Fruit fly (Drosophila melanogaster) whole organism, embryonic: ENCODE results near the gene red.

Source experiments
- CG1024 ChIP-seq: fragments of 200-800 bp; sonication (Bioruptor generic); IDR thresholded peaks from 2 replicates; pipeline ENCODE4 v1.3.6; 2022; ENCODE audit warnings: missing biosample characterization, missing genetic modification characterization
- CG10462 ChIP-seq: fragments of 200-800 bp; sonication (Bioruptor generic); optimal IDR thresholded peaks from 2 replicates; lab custom pipeline; 2016; ENCODE audit warnings: missing biosample characterization, missing genetic modification characterization
- CG12155 ChIP-seq: fragments of 200-800 bp; sonication (Bioruptor generic); optimal IDR thresholded peaks from 3 replicates; lab custom pipeline; 2016; ENCODE audit warnings: missing biosample characterization, missing genetic modification characterization
- CG12769 ChIP-seq: fragments of 200-800 bp; sonication (Bioruptor generic); optimal IDR thresholded peaks from 2 replicates; lab custom pipeline; 2019; ENCODE audit warnings: missing biosample characterization, mild to moderate bottlenecking, missing genetic modification characterization, moderate library complexity
- CG12942 ChIP-seq: fragments of 200-800 bp; sonication (Bioruptor generic); optimal IDR thresholded peaks from 3 replicates; lab custom pipeline; 2016; ENCODE audit warnings: missing biosample characterization, missing genetic modification characterization
- CG13775 ChIP-seq: fragments of 200-800 bp; sonication (Bioruptor generic); optimal IDR thresholded peaks from 3 replicates; lab custom pipeline; 2017; ENCODE audit warnings: missing biosample characterization, mild to moderate bottlenecking, missing genetic modification characterization
- CG13894 ChIP-seq: fragments of 200-800 bp; sonication (Bioruptor generic); optimal IDR thresholded peaks from 3 replicates; lab custom pipeline; 2018; ENCODE audit warnings: missing biosample characterization, mild to moderate bottlenecking, missing genetic modification characterization, moderate library complexity
- CG14710 ChIP-seq: fragments of 200-800 bp; sonication (Bioruptor generic); optimal IDR thresholded peaks from 3 replicates; lab custom pipeline; 2019; ENCODE audit warnings: missing biosample characterization, mild to moderate bottlenecking, missing genetic modification characterization, moderate library complexity
- CG17361 ChIP-seq: fragments of 200-800 bp; sonication (Bioruptor generic); IDR thresholded peaks from 3 replicates; pipeline ENCODE4 v1.3.6; 2022; ENCODE audit warnings: missing biosample characterization, missing genetic modification characterization
- CG17385 ChIP-seq: fragments of 200-800 bp; sonication (Bioruptor generic); optimal IDR thresholded peaks from 3 replicates; lab custom pipeline; 2018; ENCODE audit warnings: missing biosample characterization, mild to moderate bottlenecking, missing genetic modification characterization
- CG17829 ChIP-seq: fragments of 200-800 bp; optimal IDR thresholded peaks from 2 replicates; lab custom pipeline; 2019; ENCODE audit warnings: missing biosample characterization, mild to moderate bottlenecking, missing genetic modification characterization, moderate library complexity
- CG1792 ChIP-seq: fragments of 200-800 bp; sonication (Bioruptor generic); optimal IDR thresholded peaks from 2 replicates; lab custom pipeline; 2016; ENCODE audit warnings: missing biosample characterization, missing genetic modification characterization
- CG2129 ChIP-seq: fragments of 200-800 bp; sonication (Bioruptor generic); IDR thresholded peaks from 2 replicates; pipeline ENCODE4 v1.3.6; 2022; ENCODE audit warnings: missing biosample characterization, missing genetic modification characterization; ENCODE audit not compliant: partially characterized antibody
- CG33213 ChIP-seq: fragments of 200-800 bp; sonication (Bioruptor generic); optimal IDR thresholded peaks from 3 replicates; lab custom pipeline; 2016; ENCODE audit warnings: missing biosample characterization, missing genetic modification characterization
- CG3838 ChIP-seq: fragments of 200-800 bp; sonication (Bioruptor generic); optimal IDR thresholded peaks from 3 replicates; lab custom pipeline; 2016; ENCODE audit warnings: missing biosample characterization, missing genetic modification characterization
- CG6689 ChIP-seq: fragments of 200-800 bp; sonication (Bioruptor generic); IDR thresholded peaks from 2 replicates; pipeline ENCODE4 v1.3.6; 2022; ENCODE audit warnings: missing biosample characterization, missing genetic modification characterization
- CG8765 ChIP-seq: fragments of 200-800 bp; sonication (Bioruptor generic); IDR thresholded peaks from 2 replicates; pipeline ENCODE4 v1.3.6; 2022; ENCODE audit warnings: missing biosample characterization, missing genetic modification characterization
- CG9727 ChIP-seq: fragments of 200-800 bp; sonication (Bioruptor generic); optimal IDR thresholded peaks from 3 replicates; lab custom pipeline; 2017; ENCODE audit warnings: missing biosample characterization, mild to moderate bottlenecking, missing genetic modification characterization
- Dfd ChIP-seq, 2 experiments: fragments of >200 bp; optimal IDR thresholded peaks; 2 replicates each; lab custom pipeline; 2017; ENCODE audit warnings: missing biosample characterization in 2 of 2, missing genetic modification characterization in 2 of 2
- E2f1 ChIP-seq: fragments of 200-800 bp; sonication (Bioruptor generic); IDR thresholded peaks from 2 replicates; pipeline ENCODE4 v1.3.6; 2022; ENCODE audit warnings: missing biosample characterization, missing genetic modification characterization
- Gsc ChIP-seq: fragments of 200-800 bp; sonication (Bioruptor generic); IDR thresholded peaks from 2 replicates; pipeline ENCODE4 v1.3.6; 2022; ENCODE audit warnings: missing biosample characterization, missing genetic modification characterization
- HLHmδ ChIP-seq: fragments of 200-800 bp; sonication (Bioruptor generic); optimal IDR thresholded peaks from 2 replicates; lab custom pipeline; 2018; ENCODE audit warnings: missing biosample characterization, mild to moderate bottlenecking, missing genetic modification characterization, moderate library complexity
- Jarid2 ChIP-seq: fragments of 200-800 bp; sonication (Bioruptor generic); optimal IDR thresholded peaks from 3 replicates; lab custom pipeline; 2017; ENCODE audit warnings: mild to moderate bottlenecking, missing biosample characterization, missing genetic modification reagents, missing genetic modification characterization
- Lhr ChIP-seq: fragments of 200-800 bp; sonication (Bioruptor generic); optimal IDR thresholded peaks from 3 replicates; lab custom pipeline; 2017; ENCODE audit warnings: mild to moderate bottlenecking, missing biosample characterization, missing genetic modification reagents, missing genetic modification characterization
- MESR4 ChIP-seq: fragments of 200-800 bp; sonication (Bioruptor generic); optimal IDR thresholded peaks from 2 replicates; lab custom pipeline; 2018; ENCODE audit warnings: missing biosample characterization, mild to moderate bottlenecking, missing genetic modification characterization, moderate library complexity
- Poxn ChIP-seq: fragments of 200-800 bp; sonication (Bioruptor generic); IDR thresholded peaks from 2 replicates; pipeline ENCODE4 v1.3.6; 2022; ENCODE audit warnings: missing biosample characterization, missing genetic modification characterization
- Sox100B ChIP-seq: fragments of 200-800 bp; sonication (Bioruptor generic); optimal IDR thresholded peaks from 3 replicates; lab custom pipeline; 2018; ENCODE audit warnings: missing biosample characterization, mild to moderate bottlenecking, missing genetic modification characterization
- YL-1 ChIP-seq: fragments of 200-800 bp; sonication (Bioruptor generic); optimal IDR thresholded peaks from 3 replicates; lab custom pipeline; 2017; ENCODE audit warnings: missing biosample characterization, mild to moderate bottlenecking, missing genetic modification characterization
- al ChIP-seq: fragments of 200-800 bp; sonication (Bioruptor generic); IDR thresholded peaks from 2 replicates; pipeline ENCODE4 v1.3.6; 2022; ENCODE audit warnings: missing biosample characterization, missing genetic modification characterization
- corto ChIP-seq: fragments of 200-800 bp; sonication (Bioruptor generic); optimal IDR thresholded peaks from 2 replicates; lab custom pipeline; 2016; ENCODE audit warnings: missing biosample characterization, mild to moderate bottlenecking, missing genetic modification characterization, moderate library complexity
- fd3F ChIP-seq: fragments of 200-800 bp; sonication (Bioruptor generic); optimal IDR thresholded peaks from 2 replicates; lab custom pipeline; 2018; ENCODE audit warnings: missing biosample characterization, mild to moderate bottlenecking, missing genetic modification characterization, moderate library complexity
- fd96Cb ChIP-seq: fragments of 200-800 bp; sonication (Bioruptor generic); optimal IDR thresholded peaks from 2 replicates; lab custom pipeline; 2018; ENCODE audit warnings: missing biosample characterization, mild to moderate bottlenecking, missing genetic modification characterization, moderate library complexity
- fru ChIP-seq: fragments of >200 bp; optimal IDR thresholded peaks from 2 replicates; lab custom pipeline; 2017
- ham ChIP-seq: fragments of 200-800 bp; sonication (Bioruptor generic); IDR thresholded peaks from 2 replicates; pipeline ENCODE4 v1.3.6; 2022; ENCODE audit warnings: missing biosample characterization, missing genetic modification characterization
- inv ChIP-seq: fragments of 200-800 bp; sonication (Bioruptor generic); IDR thresholded peaks from 2 replicates; pipeline ENCODE4 v1.3.6; 2022; ENCODE audit warnings: missing biosample characterization, missing genetic modification characterization; ENCODE audit not compliant: partially characterized antibody
- ken ChIP-seq: fragments of 200-800 bp; sonication (Bioruptor generic); IDR thresholded peaks from 3 replicates; pipeline ENCODE4 v1.3.6; 2022; ENCODE audit warnings: missing biosample characterization, missing genetic modification characterization
- org-1 ChIP-seq: fragments of 200-800 bp; sonication (Bioruptor generic); optimal IDR thresholded peaks from 2 replicates; lab custom pipeline; 2017; ENCODE audit warnings: missing biosample characterization, missing genetic modification characterization
- pan ChIP-seq, 4 experiments: fragments of >200 bp in 3 of 4; fragments of 200-800 bp in 1 of 4; sonication (Bioruptor generic) in 1 of 4; optimal IDR thresholded peaks in 3 of 4; IDR thresholded peaks in 1 of 4; 2 replicates each; pipeline versions ENCODE4 v1.3.6 to Lab custom; 2017 to 2022; ENCODE audit warnings: missing biosample characterization in 2 of 4, missing genetic modification characterization in 2 of 4, mixed read lengths in 1 of 4
- pb ChIP-seq: fragments of 200-800 bp; sonication (Bioruptor generic); optimal IDR thresholded peaks from 3 replicates; lab custom pipeline; 2016; ENCODE audit warnings: missing biosample characterization, missing genetic modification characterization
- pho ChIP-seq: fragments of 200-800 bp; sonication (Bioruptor generic); optimal IDR thresholded peaks from 2 replicates; lab custom pipeline; 2016; ENCODE audit warnings: missing biosample characterization, missing genetic modification characterization
- seq ChIP-seq: fragments of 200-800 bp; sonication (Bioruptor generic); IDR thresholded peaks from 2 replicates; pipeline ENCODE4 v1.3.6; 2022; ENCODE audit warnings: missing biosample characterization, missing genetic modification characterization
- sim ChIP-seq: fragments of 200-800 bp; sonication (Bioruptor generic); IDR thresholded peaks from 2 replicates; pipeline ENCODE4 v1.3.6; 2022; ENCODE audit warnings: missing biosample characterization, missing genetic modification characterization
- slbo ChIP-seq: fragments of 200-800 bp; sonication (Bioruptor generic); IDR thresholded peaks from 2 replicates; pipeline ENCODE4 v1.3.6; 2022; ENCODE audit warnings: missing biosample characterization, missing genetic modification characterization
- so ChIP-seq: fragments of 200-800 bp; sonication (Bioruptor generic); IDR thresholded peaks from 3 replicates; pipeline ENCODE4 v1.3.6; 2022; ENCODE audit warnings: missing biosample characterization, missing genetic modification characterization
- stc ChIP-seq: fragments of 200-800 bp; sonication (Bioruptor generic); IDR thresholded peaks from 2 replicates; pipeline ENCODE4 v1.3.6; 2022; ENCODE audit warnings: missing biosample characterization, missing genetic modification characterization
- ttk ChIP-seq: fragments of 200-800 bp; sonication (Bioruptor generic); IDR thresholded peaks from 2 replicates; pipeline ENCODE4 v2.1.2; 2022; ENCODE audit warnings: missing biosample characterization, missing genetic modification characterization
- tx ChIP-seq: fragments of 200-800 bp; sonication (Bioruptor generic); optimal IDR thresholded peaks from 2 replicates; lab custom pipeline; 2016; ENCODE audit warnings: missing biosample characterization, missing genetic modification characterization
- unpg ChIP-seq: fragments of 200-800 bp; sonication (Bioruptor generic); optimal IDR thresholded peaks from 3 replicates; lab custom pipeline; 2018; ENCODE audit warnings: missing biosample characterization, mild to moderate bottlenecking, missing genetic modification characterization, moderate library complexity
- usp ChIP-seq: fragments of >200 bp; optimal IDR thresholded peaks from 2 replicates; lab custom pipeline; 2017; ENCODE audit warnings: missing biosample characterization, missing genetic modification characterization
- vfl ChIP-seq: fragments of 200-800 bp; sonication (Bioruptor generic); optimal IDR thresholded peaks from 2 replicates; lab custom pipeline; 2016; ENCODE audit warnings: missing biosample characterization, missing genetic modification characterization

Gene red

DNA sequence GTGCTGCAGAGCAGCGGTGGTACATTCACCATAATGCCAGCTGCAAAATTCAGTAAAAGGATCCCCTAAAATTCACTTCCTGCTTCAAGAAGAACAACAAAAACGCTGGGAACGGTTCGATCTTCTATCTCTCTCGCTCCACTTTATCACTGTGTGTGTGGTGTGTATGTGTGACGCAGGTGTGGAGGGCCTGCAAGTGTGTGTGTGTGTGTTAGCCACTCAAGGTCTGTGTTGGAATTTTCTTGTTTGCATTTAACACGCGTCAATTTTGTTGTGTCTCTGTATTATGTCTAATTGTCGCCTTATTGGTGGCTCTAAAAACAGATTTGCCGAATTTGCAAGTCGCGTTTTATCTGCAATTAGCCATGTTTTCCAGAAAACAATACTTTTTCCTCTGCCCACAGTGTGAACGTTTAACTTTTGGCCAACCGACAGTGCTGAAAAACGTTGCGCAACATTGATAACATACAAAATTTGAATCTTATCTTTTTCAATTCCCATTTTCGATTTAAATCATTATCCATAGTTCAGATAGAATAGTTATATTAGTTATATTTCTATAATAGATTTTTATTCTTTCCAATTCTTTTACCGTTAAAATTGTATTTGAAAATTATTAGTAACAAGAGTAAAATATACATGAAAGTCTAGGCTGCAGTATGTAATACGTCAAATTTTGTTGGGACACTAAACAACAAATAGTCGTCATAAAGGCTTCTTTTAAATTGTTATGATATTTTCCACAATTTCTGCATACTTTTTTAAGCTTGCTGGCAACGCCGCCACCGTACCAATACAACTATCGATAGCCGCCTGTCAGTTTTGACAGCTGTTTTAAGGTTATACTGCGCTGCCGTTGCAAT is 37.6 kb downstream of the red start, which contains the start of the genes Afti and ATPsynE (continued):
- TF ChIP-seq E2f1 (GFP tag; lab: Robert Waterston, UW) (no peak), pho (GFP tag; lab: Kevin White, UChicago) (peak; percentile 68), CG9727 (GFP tag; lab: Kevin White, UChicago) (peak; percentile 71), fd96Cb (tag; lab: Kevin White, UChicago) (peak; percentile 63), al (GFP tag; lab: Robert Waterston, UW) (peak; percentile 63), ham (peak; percentile 55; the same call in 1 of the 2 replicates), CG33213 (GFP tag; lab: Kevin White, UChicago) (peak; percentile 50), stc (GFP tag; lab: Robert Waterston, UW) (peak; percentile 59), Dfd (GFP tag; optimal IDR thresholded peaks at IDR 0.05; lab: Kevin White, UChicago) (no peak), ken (GFP tag; lab: Robert Waterston, UW) (peak; percentile 76), sim (GFP tag; lab: Robert Waterston, UW) (no peak), fd3F (GFP tag; lab: Kevin White, UChicago) (peak; percentile 62), pan (optimal IDR thresholded peaks at IDR 0.05; lab: Kevin White, UChicago) (no peak), pan (GFP tag; optimal IDR thresholded peaks at IDR 0.05 in 1 of 2, IDR thresholded peaks at IDR 0.05 in 1 of 2) (peak in 1 of 2 experiments; percentile 78), tx (peak; percentile 19), ttk (GFP tag; lab: Robert Waterston, UW) (peak; percentile 72), CG17829 (tag; lab: Kevin White, UChicago) (peak; percentile 73), CG6689 (peak; percentile 54), CG17385 (GFP tag; lab: Kevin White, UChicago) (peak; percentile 52), usp (GFP tag; lab: Kevin White, UChicago) (no peak), slbo (GFP tag; lab: Robert Waterston, UW) (peak; percentile 87), Jarid2 (GFP tag; lab: Kevin White, UChicago) (no peak), CG8765 (GFP tag; lab: Robert Waterston, UW) (no peak), seq (GFP tag; lab: Robert Waterston, UW) (no peak; the same call in 1 of the 2 replicates), unpg (GFP tag; lab: Kevin White, UChicago) (no peak), CG3838 (no peak), inv (peak; percentile 65), CG14710 (tag; lab: Kevin White, UChicago) (peak; percentile 83)

DNA sequence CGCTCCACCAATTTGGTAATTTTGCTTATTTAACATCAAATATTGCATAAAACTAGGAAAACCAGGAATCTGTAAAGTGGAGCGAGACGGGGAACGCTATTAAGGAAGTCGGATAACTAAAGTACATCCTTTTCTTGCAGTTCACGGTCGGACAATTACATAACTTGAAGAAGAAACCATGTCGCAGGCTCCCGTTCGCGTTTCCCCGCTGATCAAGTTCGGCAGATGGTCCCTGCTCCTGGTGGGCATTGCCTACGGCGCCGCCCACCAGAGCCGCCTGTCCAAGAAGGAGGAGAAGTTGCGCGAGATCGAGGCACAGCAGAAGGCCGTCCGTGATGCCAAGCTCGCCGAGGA is 38.2 kb downstream of the red start:
- TF ChIP-seq so = 0 out of 3 replicates have a peak, but pooled peaks have one; percentile 1
- no peak for TF ChIP-seq CG12155
- TF ChIP-seq CG13775 (GFP tag; lab: Kevin White, UChicago) = no peak
- no peak for TF ChIP-seq Gsc (GFP tag; lab: Robert Waterston, UW)
- TF ChIP-seq HLHmδ (GFP tag; lab: Kevin White, UChicago) = no peak
- TF ChIP-seq org-1 = no peak
- TF ChIP-seq MESR4 (GFP tag; lab: Kevin White, UChicago) = peak; percentile 59
- no peak for TF ChIP-seq vfl (GFP tag; lab: Kevin White, UChicago)
- no peak for TF ChIP-seq pb (GFP tag; lab: Kevin White, UChicago)
- TF ChIP-seq CG12769 (tag; lab: Kevin White, UChicago) = no peak
- TF ChIP-seq CG12942 = no peak
- peak; percentile 17 for TF ChIP-seq YL-1 (GFP tag; lab: Kevin White, UChicago)
- no peak for TF ChIP-seq fru (lab: Kevin White, UChicago)
- TF ChIP-seq CG1792 (GFP tag; lab: Kevin White, UChicago) = no peak
- 0 out of 2 replicates have a peak, but pooled peaks have one; percentile 4 for TF ChIP-seq CG2129
- no peak for TF ChIP-seq CG17361
- TF ChIP-seq Poxn = no peak
- TF ChIP-seq CG1024 = no peak
- TF ChIP-seq Lhr = no peak
- TF ChIP-seq CG13894 (tag; lab: Kevin White, UChicago) = no peak
- TF ChIP-seq CG10462 (GFP tag; lab: Kevin White, UChicago) = no peak
- no peak for TF ChIP-seq Sox100B (GFP tag; lab: Kevin White, UChicago)
- TF ChIP-seq corto (GFP tag; lab: Kevin White, UChicago) = no peak
